Fruit fly (Drosophila melanogaster) whole organism, adult: ENCODE data around the gene CG11714.

ENCODE experiments used
- CG11617 ChIP-seq: fragments of 200-800 bp; sonication (Bioruptor generic); optimal IDR thresholded peaks from 2 replicates; lab custom pipeline; 2017; ENCODE audit warnings: mild to moderate bottlenecking, missing biosample characterization, missing genetic modification reagents, missing genetic modification characterization
- CG12768 ChIP-seq: fragments of 200-800 bp; sonication (Bioruptor generic); optimal IDR thresholded peaks from 2 replicates; lab custom pipeline; 2017; ENCODE audit warnings: missing biosample characterization, missing genetic modification characterization, mild to moderate bottlenecking, moderate library complexity, missing genetic modification reagents
- CG14711 ChIP-seq: fragments of 200-800 bp; sonication (Bioruptor generic); optimal IDR thresholded peaks from 2 replicates; lab custom pipeline; 2018; ENCODE audit warnings: missing biosample characterization, mild to moderate bottlenecking, missing genetic modification characterization, moderate library complexity
- CG1620 ChIP-seq: fragments of 200-800 bp; sonication (Bioruptor generic); optimal IDR thresholded peaks from 2 replicates; lab custom pipeline; 2016; ENCODE audit warnings: missing biosample characterization, missing genetic modification characterization
- CG33017 ChIP-seq: fragments of 200-800 bp; sonication (Bioruptor generic); optimal IDR thresholded peaks from 2 replicates; lab custom pipeline; 2018; ENCODE audit warnings: missing biosample characterization, mild to moderate bottlenecking, missing genetic modification characterization, moderate library complexity
- CG5204 ChIP-seq: fragments of 200-800 bp; sonication (Bioruptor generic); optimal IDR thresholded peaks from 2 replicates; lab custom pipeline; 2016; ENCODE audit warnings: missing biosample characterization, missing genetic modification characterization
- CG7045 ChIP-seq: fragments of 200-800 bp; sonication (Bioruptor generic); optimal IDR thresholded peaks from 2 replicates; lab custom pipeline; 2017; ENCODE audit warnings: missing biosample characterization, mild to moderate bottlenecking, missing genetic modification characterization
- CG7101 ChIP-seq: fragments of 200-800 bp; sonication (Bioruptor generic); optimal IDR thresholded peaks from 2 replicates; lab custom pipeline; 2018; ENCODE audit warnings: missing biosample characterization, mild to moderate bottlenecking, missing genetic modification characterization, moderate library complexity
- Clk ChIP-seq: fragments of 200-800 bp; sonication (Bioruptor generic); optimal IDR thresholded peaks from 2 replicates; lab custom pipeline; 2017; ENCODE audit warnings: missing biosample characterization, missing genetic modification characterization
- Crg-1 ChIP-seq: fragments of 200-800 bp; sonication (Bioruptor generic); optimal IDR thresholded peaks from 2 replicates; lab custom pipeline; 2016; ENCODE audit warnings: missing biosample characterization, missing genetic modification characterization
- Hr96 ChIP-seq: fragments of 200-800 bp; sonication (Bioruptor generic); optimal IDR thresholded peaks from 2 replicates; lab custom pipeline; 2016; ENCODE audit warnings: missing biosample characterization, missing genetic modification characterization
- Mnt ChIP-seq: fragments of 200-800 bp; sonication (Bioruptor generic); optimal IDR thresholded peaks from 2 replicates; lab custom pipeline; 2016; ENCODE audit warnings: missing biosample characterization, mild to moderate bottlenecking, missing genetic modification characterization
- bab1 ChIP-seq: fragments of 200-800 bp; sonication (Bioruptor generic); optimal IDR thresholded peaks from 3 replicates; lab custom pipeline; 2019; ENCODE audit warnings: missing biosample characterization, mild to moderate bottlenecking, missing genetic modification characterization, moderate library complexity
- cic ChIP-seq: fragments of 200-800 bp; sonication (Bioruptor generic); optimal IDR thresholded peaks from 2 replicates; lab custom pipeline; 2017; ENCODE audit warnings: missing biosample characterization, mild to moderate bottlenecking, missing genetic modification characterization, moderate library complexity
- cnc ChIP-seq, 2 experiments: fragments of >200 bp; optimal IDR thresholded peaks; 2 replicates each; lab custom pipeline; 2017
- kay ChIP-seq: fragments of 200-800 bp; sonication (Bioruptor generic); peaks from one replicate; lab custom pipeline; 2016; ENCODE audit warnings: missing biosample characterization, missing genetic modification characterization, borderline replicate concordance
- ovo ChIP-seq: fragments of 200-800 bp; sonication (Bioruptor generic); optimal IDR thresholded peaks from 2 replicates; lab custom pipeline; 2016; ENCODE audit warnings: missing biosample characterization, missing genetic modification characterization
- pad ChIP-seq: fragments of 200-800 bp; sonication (Bioruptor generic); optimal IDR thresholded peaks from 3 replicates; lab custom pipeline; 2017; ENCODE audit warnings: missing biosample characterization, missing genetic modification characterization, mild to moderate bottlenecking, moderate library complexity, missing genetic modification reagents
- tj ChIP-seq: fragments of 200-800 bp; sonication (Bioruptor generic); optimal IDR thresholded peaks from 3 replicates; lab custom pipeline; 2017; ENCODE audit warnings: missing biosample characterization, mild to moderate bottlenecking, missing genetic modification characterization, moderate library complexity
- toe ChIP-seq: fragments of 200-800 bp; sonication (Bioruptor generic); optimal IDR thresholded peaks from 2 replicates; lab custom pipeline; 2016; ENCODE audit warnings: missing biosample characterization, missing genetic modification characterization

CG11714 gene

dm6 chr3L:11522613-11523012 lies at the start of gene CG11714, which contains the start of gene Fuca:
TSS of gene CG11714 (minus strand) at chr3L:11522713.
TSS of gene Fuca (minus strand) at chr3L:11522713.
- TF ChIP-seq tj (peak; percentile 35), kay (GFP tag; lab: Kevin White, UChicago) (peak; percentile 82), Mnt (no peak), CG12768 (GFP tag; lab: Kevin White, UChicago) (no peak)

dm6 chr3L:11563972-11564533 lies 41.5 kb upstream of the CG11714 start, which contains the start of the genes CG46412 and CG33267:
TSS of gene CG46412 (minus strand) at chr3L:11564072.
TSS of gene CG33267 (plus strand) at chr3L:11564483.
- TF ChIP-seq Hr96 (GFP tag; lab: Kevin White, UChicago): no peak
- no peak for TF ChIP-seq toe (GFP tag; lab: Kevin White, UChicago)
- no peak for TF ChIP-seq CG14711 (tag; lab: Kevin White, UChicago)
- no peak for TF ChIP-seq CG11617 (GFP tag; lab: Kevin White, UChicago)

- peak; percentile 87 for TF ChIP-seq CG12768 (GFP tag; lab: Kevin White, UChicago)
- TF ChIP-seq ovo (GFP tag; lab: Kevin White, UChicago): peak; percentile 83
- peak; percentile 95 for TF ChIP-seq CG7045 (GFP tag; lab: Kevin White, UChicago)
- peak; percentile 94 for TF ChIP-seq CG11617 (GFP tag; lab: Kevin White, UChicago)
- TF ChIP-seq Mnt: peak; percentile 80
- peak; percentile 82 for TF ChIP-seq CG1620 (GFP tag; lab: Kevin White, UChicago)
- TF ChIP-seq CG7101 (tag; lab: Kevin White, UChicago): peak; percentile 94
- TF ChIP-seq Crg-1 (GFP tag; lab: Kevin White, UChicago): peak; percentile 84
- peak; percentile 92 for TF ChIP-seq CG5204
- no peak for TF ChIP-seq cnc (optimal IDR thresholded peaks at IDR 0.05; lab: Kevin White, UChicago)
- TF ChIP-seq tj: peak; percentile 76
- TF ChIP-seq Clk (GFP tag; lab: Kevin White, UChicago): peak; percentile 86
- peak; percentile 53 for TF ChIP-seq cic (GFP tag; lab: Kevin White, UChicago)
- peak; percentile 99 for TF ChIP-seq CG14711 (tag; lab: Kevin White, UChicago)
- peak; percentile 96 for TF ChIP-seq kay (GFP tag; lab: Kevin White, UChicago)
- peak; percentile 88 for TF ChIP-seq toe (GFP tag; lab: Kevin White, UChicago)
- peak; percentile 78 for TF ChIP-seq Hr96 (GFP tag; lab: Kevin White, UChicago)
- peak; percentile 97 for TF ChIP-seq bab1 (GFP tag; lab: Kevin White, UChicago)
- peak; percentile 72 for TF ChIP-seq pad (GFP tag; lab: Kevin White, UChicago)
- TF ChIP-seq CG33017 (tag; lab: Kevin White, UChicago): peak; percentile 91
These were observed 39.6 kb upstream of the CG11714 start, which contains the start of the genes CG7394 and Mob2 for dm6 chr3L:11561946-11562760. TSS of gene CG7394 (plus strand) at chr3L:11561996. TSS of gene Mob2 (minus strand) at chr3L:11562233.

- TF ChIP-seq CG33017 (tag; lab: Kevin White, UChicago) (no peak), cic (GFP tag; lab: Kevin White, UChicago) (no peak), CG11617 (GFP tag; lab: Kevin White, UChicago) (no peak), tj (peak; percentile 22)
These were observed 38.4 kb upstream of the CG11714 start for dm6 chr3L:11560885-11561284.

dm6 chr3L:11557209-11557608 lies 34.7 kb upstream of the CG11714 start:
- TF ChIP-seq CG7045 (GFP tag; lab: Kevin White, UChicago) (no peak), CG12768 (GFP tag; lab: Kevin White, UChicago) (peak; percentile 81)

- TF ChIP-seq cnc (optimal IDR thresholded peaks at IDR 0.05; lab: Kevin White, UChicago): no peak
- TF ChIP-seq Crg-1 (GFP tag; lab: Kevin White, UChicago): no peak
- TF ChIP-seq kay (GFP tag; lab: Kevin White, UChicago): no peak
- no peak for TF ChIP-seq CG7045 (GFP tag; lab: Kevin White, UChicago)
- TF ChIP-seq CG5204: no peak
- no peak for TF ChIP-seq tj
These were observed 34.1 kb upstream of the CG11714 start for dm6 chr3L:11556637-11557036.
